Worm (Caenorhabditis elegans): ENCODE measurements around the gene mfsd-13.2.

DNA sequence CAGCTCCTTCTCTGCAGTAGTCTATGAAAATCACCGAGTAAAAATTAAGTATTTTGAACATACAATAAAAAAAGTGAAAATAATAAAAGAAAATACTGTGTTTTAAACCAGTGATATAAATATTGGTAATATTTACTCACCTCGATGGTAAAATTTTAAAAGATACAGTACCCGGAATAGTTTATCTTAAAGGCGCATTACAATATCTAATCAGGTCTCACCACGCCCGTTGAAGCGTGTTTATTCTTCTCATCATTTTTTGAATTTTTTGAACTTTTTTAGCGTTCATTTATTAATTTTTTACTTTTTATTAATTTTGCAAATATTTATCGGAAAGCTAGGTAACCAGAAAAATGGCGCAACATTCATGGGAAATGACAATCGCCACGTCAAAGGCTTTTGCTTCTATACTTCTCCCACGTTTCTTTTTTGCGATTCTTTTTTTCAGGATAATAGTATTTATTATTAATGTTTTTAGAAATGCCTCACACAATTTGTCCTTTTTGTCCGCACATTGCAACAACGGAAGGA lies 43.8 kb downstream of the mfsd-13.2 start, which contains the start of gene F10E7.2:
- TF ChIP-seq R02D3.7 (tag; optimal IDR thresholded peaks at IDR 0.05) (no peak), nhr-25 (tag; optimal IDR thresholded peaks at IDR 0.05) (no peak), nhr-23 (tag; optimal IDR thresholded peaks at IDR 0.05) (no peak), nhr-11 (tag; optimal IDR thresholded peaks at IDR 0.05) (no peak), unc-39 (tag; optimal IDR thresholded peaks at IDR 0.05) (no peak), elt-1 (tag; optimal IDR thresholded peaks at IDR 0.05) (no peak), ZK546.5 (tag; optimal IDR thresholded peaks at IDR 0.05) (no peak), ama-1 (optimal IDR thresholded peaks at IDR 0.05) (no peak), aly-2 (tag; optimal IDR thresholded peaks at IDR 0.05) (no peak), ceh-82 (tag; optimal IDR thresholded peaks at IDR 0.05) (no peak), zag-1 (tag; optimal IDR thresholded peaks at IDR 0.05) (no peak)

Measured in whole organism, L3 larva.